Fruit fly (Drosophila melanogaster) whole organism, pupa: ENCODE measurements around the gene sip3.

Experiments used
- CG10348 ChIP-seq: fragments of 200-800 bp; sonication (Bioruptor generic); IDR thresholded peaks from 2 replicates; pipeline ENCODE4 v1.3.6; 2022; ENCODE audit warnings: missing biosample characterization, missing genetic modification characterization
- CG12605 ChIP-seq: fragments of 200-800 bp; sonication (Bioruptor generic); IDR thresholded peaks from 2 replicates; pipeline ENCODE4 v1.3.6; 2022; ENCODE audit warnings: missing biosample characterization, missing genetic modification characterization
- CG17806 ChIP-seq: fragments of 200-800 bp; sonication (Bioruptor generic); optimal IDR thresholded peaks from 2 replicates; lab custom pipeline; 2018; ENCODE audit warnings: missing biosample characterization, mild to moderate bottlenecking, missing genetic modification characterization, moderate library complexity
- CG34367 ChIP-seq: fragments of 200-800 bp; sonication (Bioruptor generic); optimal IDR thresholded peaks from 2 replicates; lab custom pipeline; 2018; ENCODE audit warnings: missing biosample characterization, mild to moderate bottlenecking, missing genetic modification characterization
- CG4496 ChIP-seq: fragments of 200-800 bp; sonication (Bioruptor generic); IDR thresholded peaks from 3 replicates; pipeline ENCODE4 v1.3.6; 2022; ENCODE audit warnings: missing biosample characterization, missing genetic modification characterization
- CG8159 ChIP-seq: fragments of 200-800 bp; sonication (Bioruptor generic); optimal IDR thresholded peaks from 3 replicates; lab custom pipeline; 2018; ENCODE audit warnings: missing biosample characterization, mild to moderate bottlenecking, missing genetic modification characterization, moderate library complexity
- CG9948 ChIP-seq: fragments of 200-800 bp; sonication (Bioruptor generic); optimal IDR thresholded peaks from 2 replicates; lab custom pipeline; 2018; ENCODE audit warnings: missing biosample characterization, mild to moderate bottlenecking, missing genetic modification characterization, moderate library complexity
- D1 ChIP-seq: fragments of 200-800 bp; sonication (Bioruptor generic); optimal IDR thresholded peaks from 2 replicates; lab custom pipeline; 2018; ENCODE audit warnings: missing biosample characterization, mild to moderate bottlenecking, missing genetic modification characterization, moderate library complexity
- EcR ChIP-seq: fragments of 200-800 bp; sonication (Bioruptor generic); optimal IDR thresholded peaks from 3 replicates; lab custom pipeline; 2019; ENCODE audit warnings: missing biosample characterization, missing genetic modification characterization, mild to moderate bottlenecking, moderate library complexity, missing genetic modification reagents
- Pif1A ChIP-seq: fragments of 200-800 bp; sonication (Bioruptor generic); optimal IDR thresholded peaks from 3 replicates; lab custom pipeline; 2016; ENCODE audit warnings: missing biosample characterization, missing genetic modification characterization
- fd96Ca ChIP-seq: fragments of 200-800 bp; sonication (Bioruptor generic); IDR thresholded peaks from 3 replicates; pipeline ENCODE4 v1.3.6; 2022; ENCODE audit warnings: missing biosample characterization, missing genetic modification characterization
- rn ChIP-seq: fragments of 200-800 bp; sonication (Bioruptor generic); IDR thresholded peaks from 2 replicates; pipeline ENCODE4 v1.3.6; 2022; ENCODE audit warnings: missing biosample characterization, missing genetic modification characterization

DNA sequence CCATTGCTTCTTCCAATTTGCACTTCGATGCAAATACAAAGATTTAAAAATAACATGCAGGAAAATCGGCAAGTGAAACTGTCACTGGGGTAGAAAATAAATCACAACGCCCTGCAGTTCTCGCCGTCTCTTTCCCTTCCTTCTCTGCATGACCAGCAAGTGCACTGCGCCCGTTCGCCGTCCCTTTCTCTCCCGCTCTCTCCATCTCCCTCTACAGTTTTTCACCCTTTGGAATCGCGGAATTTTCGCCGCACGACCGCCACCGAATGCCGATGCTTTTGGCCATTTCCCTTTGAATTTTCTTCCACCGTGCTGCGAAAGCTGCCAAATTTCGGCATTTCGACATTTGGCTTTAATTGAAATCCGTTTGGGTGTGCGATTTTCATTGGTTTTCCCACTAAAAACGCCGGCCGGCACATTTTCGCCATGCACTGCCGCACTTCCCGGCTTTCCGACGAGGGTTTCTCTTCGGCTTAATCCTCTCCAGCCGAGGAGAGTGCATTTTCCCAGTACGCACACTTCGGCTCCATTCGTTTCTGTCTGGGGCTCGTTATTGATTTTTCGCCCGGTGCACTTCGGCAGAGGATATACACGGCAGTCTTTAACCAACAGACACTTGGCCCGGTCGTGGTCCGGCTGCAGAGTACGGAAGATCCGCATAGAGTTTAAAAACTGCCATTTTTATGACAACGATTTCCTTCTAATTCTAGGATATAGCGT, 32.8 kb upstream of the sip3 start:
- no peak for TF ChIP-seq D1 (tag; lab: Kevin White, UChicago)
- TF ChIP-seq CG10348, result no peak
- no peak for TF ChIP-seq CG34367
- TF ChIP-seq CG4496 (GFP tag; lab: Robert Waterston, UW), result no peak
- TF ChIP-seq EcR (GFP tag; lab: Kevin White, UChicago), result no peak
- no peak for TF ChIP-seq CG9948 (tag; lab: Kevin White, UChicago)
- no peak for TF ChIP-seq fd96Ca (GFP tag; lab: Robert Waterston, UW)
- TF ChIP-seq CG17806 (tag; lab: Kevin White, UChicago), result no peak
- no peak for TF ChIP-seq CG8159 (tag; lab: Kevin White, UChicago)
- TF ChIP-seq rn (GFP tag; lab: Robert Waterston, UW), result no peak
- TF ChIP-seq Pif1A (GFP tag; lab: Kevin White, UChicago), result no peak
- TF ChIP-seq CG12605 (GFP tag; lab: Robert Waterston, UW), result no peak
